Fruit fly (Drosophila melanogaster): Measurements from ENCODE around the gene CG31729.

dm6 chr2L:13296703-13297230 is 7.0 kb downstream of the CG31729 start:
- no peak for TF ChIP-seq CTCF (optimal IDR thresholded peaks at IDR 0.05)
- no peak for TF ChIP-seq CG8478 (optimal IDR thresholded peaks at IDR 0.05)

Measured in S2 (cell line).